Worm (Caenorhabditis elegans) whole organism, late embryonic: ENCODE measurements around the gene gst-29.

ENCODE experiments used
- C38D4.7 ChIP-seq: fragments of 200-800 bp; sonication (Bioruptor generic); optimal IDR thresholded peaks from 2 replicates; lab custom pipeline; 2018; ENCODE audit warnings: mild to moderate bottlenecking, missing genetic modification characterization, moderate library complexity, missing compliant biosample characterization
- ama-1 ChIP-seq: fragments of 150-350 bp; optimal IDR thresholded peaks from 2 replicates; lab custom pipeline; 2014
- ceh-18 ChIP-seq: sonication (generic microtip); optimal IDR thresholded peaks from 2 replicates; lab custom pipeline; 2016; ENCODE audit warnings: missing genetic modification characterization, missing compliant biosample characterization
- ceh-30 ChIP-seq: fragments of 150-350 bp; optimal IDR thresholded peaks from 2 replicates; lab custom pipeline; 2014; ENCODE audit warnings: missing biosample characterization, missing genetic modification characterization
- ceh-31 ChIP-seq: sonication (generic microtip); optimal IDR thresholded peaks from 2 replicates; lab custom pipeline; 2016; ENCODE audit warnings: missing genetic modification characterization, missing compliant biosample characterization
- ceh-45 ChIP-seq: fragments of 200-800 bp; sonication (Bioruptor generic); IDR thresholded peaks from 2 replicates; pipeline ENCODE4 v1.3.6; 2022; ENCODE audit warnings: missing genetic modification reagents, missing genetic modification characterization, missing compliant biosample characterization
- ceh-48 ChIP-seq: sonication (generic microtip); optimal IDR thresholded peaks from 2 replicates; lab custom pipeline; 2016; ENCODE audit warnings: missing genetic modification characterization, inconsistent platforms, missing compliant biosample characterization
- ceh-9 ChIP-seq: sonication (generic microtip); optimal IDR thresholded peaks from 2 replicates; lab custom pipeline; 2016; ENCODE audit warnings: mild to moderate bottlenecking, missing genetic modification characterization, inconsistent platforms, missing compliant biosample characterization
- elt-2 ChIP-seq: sonication (generic microtip); optimal IDR thresholded peaks from 2 replicates; lab custom pipeline; 2016; ENCODE audit warnings: missing genetic modification reagents, missing genetic modification characterization, missing compliant biosample characterization
- elt-4 ChIP-seq: sonication (generic microtip); optimal IDR thresholded peaks from 2 replicates; lab custom pipeline; 2016; ENCODE audit warnings: missing genetic modification characterization, missing compliant biosample characterization
- ets-4 ChIP-seq: sonication (generic microtip); optimal IDR thresholded peaks from 2 replicates; lab custom pipeline; 2016; ENCODE audit warnings: missing genetic modification characterization, missing compliant biosample characterization
- fkh-6 ChIP-seq: sonication (generic microtip); optimal IDR thresholded peaks from 2 replicates; lab custom pipeline; 2016; ENCODE audit warnings: missing genetic modification characterization, missing compliant biosample characterization
- hlh-30 ChIP-seq: sonication (generic microtip); optimal IDR thresholded peaks from 2 replicates; lab custom pipeline; 2017; ENCODE audit warnings: antibody characterized with exemption, missing genetic modification characterization, missing compliant biosample characterization; ENCODE audit not compliant: insufficient read depth
- lim-6 ChIP-seq: sonication (generic microtip); optimal IDR thresholded peaks from 2 replicates; lab custom pipeline; 2016; ENCODE audit warnings: missing genetic modification characterization, missing compliant biosample characterization
- madf-2 ChIP-seq: sonication (generic microtip); optimal IDR thresholded peaks from 2 replicates; lab custom pipeline; 2017; ENCODE audit warnings: missing genetic modification characterization, missing compliant biosample characterization
- mec-3 ChIP-seq: sonication (generic microtip); optimal IDR thresholded peaks from 2 replicates; lab custom pipeline; 2016; ENCODE audit warnings: borderline replicate concordance, missing genetic modification characterization, missing compliant biosample characterization
- nfya-1 ChIP-seq: sonication (generic microtip); optimal IDR thresholded peaks from 2 replicates; lab custom pipeline; 2017; ENCODE audit warnings: missing genetic modification characterization, mild to moderate bottlenecking, missing compliant biosample characterization, antibody characterized with exemption, moderate library complexity
- nhr-232 ChIP-seq: sonication (generic microtip); optimal IDR thresholded peaks from 2 replicates; lab custom pipeline; 2016; ENCODE audit warnings: missing genetic modification characterization, missing compliant biosample characterization
- odd-2 ChIP-seq: sonication (generic microtip); optimal IDR thresholded peaks from 2 replicates; lab custom pipeline; 2017; ENCODE audit warnings: antibody characterized with exemption, mild to moderate bottlenecking, missing genetic modification characterization, missing compliant biosample characterization
- pat-9 ChIP-seq: fragments of 200-800 bp; sonication (Bioruptor generic); optimal IDR thresholded peaks from 2 replicates; lab custom pipeline; 2018; ENCODE audit warnings: mild to moderate bottlenecking, missing genetic modification characterization, moderate library complexity, missing compliant biosample characterization
- pha-4 ChIP-seq: fragments of 150-350 bp; optimal IDR thresholded peaks from 2 replicates; lab custom pipeline; 2018; ENCODE audit warnings: missing biosample characterization, missing genetic modification reagents, missing genetic modification characterization
- pqm-1 ChIP-seq: sonication (generic microtip); optimal IDR thresholded peaks from 2 replicates; lab custom pipeline; 2016; ENCODE audit warnings: missing genetic modification characterization, missing compliant biosample characterization
- pros-1 ChIP-seq: fragments of 150-350 bp; optimal IDR thresholded peaks from 2 replicates; lab custom pipeline; 2014; ENCODE audit warnings: missing biosample characterization, missing genetic modification reagents, missing genetic modification characterization
- rnt-1 ChIP-seq: sonication (generic microtip); optimal IDR thresholded peaks from 2 replicates; lab custom pipeline; 2016; ENCODE audit warnings: missing genetic modification characterization, missing compliant biosample characterization
- sox-4 ChIP-seq: sonication (generic microtip); optimal IDR thresholded peaks from 2 replicates; lab custom pipeline; 2017; ENCODE audit warnings: mild to moderate bottlenecking, missing genetic modification characterization, inconsistent platforms, missing compliant biosample characterization
- tbx-2 ChIP-seq: sonication (generic microtip); optimal IDR thresholded peaks from 2 replicates; lab custom pipeline; 2016; ENCODE audit warnings: missing genetic modification characterization, missing compliant biosample characterization
- ttx-3 ChIP-seq: sonication (generic microtip); optimal IDR thresholded peaks from 2 replicates; lab custom pipeline; 2016; ENCODE audit warnings: missing genetic modification reagents, missing genetic modification characterization, missing compliant biosample characterization
- unc-3 ChIP-seq, 2 experiments: fragments of 200-800 bp in 1 of 2; sonication (Bioruptor generic) in 1 of 2; sonication (generic microtip) in 1 of 2; conservative IDR thresholded peaks in 1 of 2; optimal IDR thresholded peaks in 1 of 2; 2 replicates each; pipeline versions ENCODE4 v1.3.6 to Lab custom; 2016 to 2022; ENCODE audit warnings: missing compliant biosample characterization in 2 of 2, missing genetic modification characterization in 2 of 2, missing genetic modification reagents in 1 of 2
- unc-42 ChIP-seq: sonication (generic microtip); optimal IDR thresholded peaks from 2 replicates; lab custom pipeline; 2016; ENCODE audit warnings: missing genotype, missing genetic modification characterization, missing compliant biosample characterization
- ztf-16 ChIP-seq: sonication (generic microtip); optimal IDR thresholded peaks from 2 replicates; lab custom pipeline; 2017; ENCODE audit warnings: missing genetic modification characterization, missing compliant biosample characterization

The gst-29 gene

ce11 chrII:15217949-15218348 lies 48.3 kb upstream of the gst-29 start (continued):
- TF ChIP-seq pros-1 (tag; lab: Kevin White, UChicago), result no peak
- no peak for TF ChIP-seq lim-6
- TF ChIP-seq madf-2 (tag; lab: Kevin White, UChicago), result peak; percentile 22
- no peak for TF ChIP-seq ceh-45
- TF ChIP-seq ceh-31, result peak; percentile 27
- no peak for TF ChIP-seq ttx-3 (tag; lab: Kevin White, UChicago)
- TF ChIP-seq C38D4.7 (GFP tag; lab: Kevin White, UChicago), result peak; percentile 22
- TF ChIP-seq hlh-30 (tag; lab: Kevin White, UChicago), result no peak
- no peak for TF ChIP-seq fkh-6
- TF ChIP-seq ztf-16 (tag; lab: Kevin White, UChicago), result no peak
- TF ChIP-seq ceh-48, result no peak
- TF ChIP-seq ceh-30 (tag; lab: Kevin White, UChicago), result no peak
- TF ChIP-seq mec-3, result no peak

ce11 chrII:15213732-15214131 lies 44.1 kb upstream of the gst-29 start:
- TF ChIP-seq ceh-9 (tag; lab: Kevin White, UChicago), result no peak
- peak; percentile 11 for TF ChIP-seq rnt-1 (tag; lab: Kevin White, UChicago)

DNA sequence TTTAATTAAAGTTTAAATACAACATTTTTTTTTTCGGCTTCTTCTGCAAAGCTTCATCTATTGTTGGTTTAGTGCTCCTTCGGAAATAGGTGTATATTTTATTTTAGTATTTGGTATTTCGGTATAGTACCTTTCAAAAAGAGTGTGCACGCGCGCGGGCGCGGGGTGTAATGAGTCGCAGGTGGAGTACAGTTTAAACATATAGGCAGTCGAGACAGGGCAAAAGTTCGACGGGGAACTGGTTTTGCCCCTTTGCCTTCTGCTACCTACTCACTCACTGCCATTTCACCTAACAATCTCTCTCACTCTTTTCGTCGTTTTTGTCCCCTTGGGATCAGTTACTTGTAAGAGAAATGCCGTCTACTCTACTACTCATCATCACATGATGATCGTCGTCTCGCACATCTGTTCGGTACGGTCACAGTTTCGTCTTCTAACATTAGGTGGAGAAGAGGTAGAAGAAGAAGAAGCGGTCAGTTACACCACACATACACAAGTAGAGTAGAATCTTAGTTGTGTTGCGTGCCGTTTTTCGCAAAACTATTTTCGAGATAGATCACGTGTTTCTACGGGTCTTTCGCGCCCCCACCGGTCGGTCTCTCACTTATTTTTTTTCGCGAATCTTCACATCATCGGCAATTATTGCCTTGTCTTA lies 42.7 kb upstream of the gst-29 start:
- no peak for TF ChIP-seq nfya-1
- TF ChIP-seq tbx-2 (tag; lab: Kevin White, UChicago), result no peak
- no peak for TF ChIP-seq unc-42 (tag; lab: Kevin White, UChicago)
- peak; percentile 29 for TF ChIP-seq hlh-30 (tag; lab: Kevin White, UChicago)
- peak; percentile 14 for TF ChIP-seq ceh-18 (tag; lab: Kevin White, UChicago)

DNA sequence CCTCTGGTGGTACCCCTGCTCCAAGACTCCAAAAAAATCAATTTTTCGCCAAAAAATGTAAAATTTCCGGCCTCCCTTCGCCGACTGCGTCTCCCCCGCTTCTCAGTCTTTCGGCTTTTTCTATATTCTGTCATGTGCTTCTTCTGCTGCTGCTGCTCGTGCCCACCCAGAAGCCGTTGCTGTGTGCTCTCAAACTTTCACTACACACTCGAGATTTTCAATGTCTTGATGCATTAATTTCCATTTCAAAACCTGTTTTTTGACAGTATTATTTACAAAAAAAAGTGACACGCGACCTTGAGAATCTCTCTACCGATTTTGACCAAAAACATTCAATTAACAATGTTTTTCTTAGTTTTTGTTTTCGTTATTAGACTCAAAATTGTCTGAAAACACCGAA lies 39.6 kb upstream of the gst-29 start:
- peak; percentile 52 for TF ChIP-seq hlh-30 (tag; lab: Kevin White, UChicago)
- no peak for TF ChIP-seq rnt-1 (tag; lab: Kevin White, UChicago)

DNA sequence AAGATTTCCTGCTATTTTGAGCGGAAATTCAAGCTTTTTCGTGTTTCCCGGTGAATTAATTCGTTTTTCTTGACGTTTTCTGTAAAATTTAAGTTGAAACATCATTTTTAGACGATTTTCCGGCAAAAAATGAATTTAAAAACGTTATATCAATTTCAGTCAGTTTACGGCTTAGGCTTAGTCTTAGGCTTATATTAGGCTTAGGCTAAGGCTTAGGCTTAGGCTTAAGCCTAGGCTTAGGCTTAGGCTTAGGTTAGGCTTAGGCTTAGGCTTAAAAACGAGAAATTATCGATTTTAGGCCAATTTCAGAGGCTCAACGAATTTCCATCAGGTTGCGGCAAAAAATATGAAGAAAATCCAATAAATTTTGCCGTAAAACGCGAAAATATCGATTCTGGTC lies 39.2 kb upstream of the gst-29 start:
- TF ChIP-seq ets-4 (tag; lab: Kevin White, UChicago) (no peak), ama-1 (no peak), nhr-232 (no peak), odd-2 (tag; lab: Kevin White, UChicago) (no peak)

- no peak for TF ChIP-seq unc-3 (GFP tag; conservative IDR thresholded peaks at IDR 0.05; lab: Robert Waterston, UW)
- no peak for TF ChIP-seq unc-3 (tag; optimal IDR thresholded peaks at IDR 0.05; lab: Kevin White, UChicago)
- no peak for TF ChIP-seq ttx-3 (tag; lab: Kevin White, UChicago)
- no peak for TF ChIP-seq pqm-1 (tag; lab: Kevin White, UChicago)
These were observed 38.5 kb upstream of the gst-29 start for ce11 chrII:15208151-15208550.

DNA sequence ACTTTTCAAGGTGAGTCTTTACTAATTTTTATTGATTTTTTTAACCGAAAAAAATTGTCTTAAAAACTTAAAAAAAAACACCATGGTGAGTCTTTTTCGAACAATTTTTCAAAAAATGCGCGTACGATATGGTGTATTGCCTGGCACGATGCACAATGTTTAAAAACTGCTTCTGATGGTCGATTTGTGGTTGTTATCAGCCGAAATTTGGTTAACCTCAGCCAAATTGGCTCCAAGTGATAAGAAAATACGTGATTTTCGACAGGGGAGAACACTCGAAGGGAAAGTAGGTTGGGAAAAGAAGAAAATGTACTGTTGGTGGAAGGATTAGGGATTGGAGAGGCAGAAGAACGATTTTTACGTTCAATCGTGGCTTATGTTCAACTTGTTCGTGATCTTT lies 37.9 kb upstream of the gst-29 start:
- TF ChIP-seq nfya-1, result no peak
- peak; percentile 67 for TF ChIP-seq elt-2 (tag; lab: Kevin White, UChicago)

- no peak for TF ChIP-seq elt-4 (tag; lab: Kevin White, UChicago)
- no peak for TF ChIP-seq ceh-45
- TF ChIP-seq ztf-16 (tag; lab: Kevin White, UChicago), result no peak
- no peak for TF ChIP-seq C38D4.7 (GFP tag; lab: Kevin White, UChicago)
- no peak for TF ChIP-seq pat-9 (tag; lab: Kevin White, UChicago)
- no peak for TF ChIP-seq tbx-2 (tag; lab: Kevin White, UChicago)
- TF ChIP-seq pha-4 (tag; lab: Kevin White, UChicago), result no peak
- TF ChIP-seq sox-4 (tag; lab: Kevin White, UChicago), result no peak
- TF ChIP-seq, all 69 proteins: peak for 0
These were observed 36.6 kb upstream of the gst-29 start for ce11 chrII:15206234-15206633.
